Worm (Caenorhabditis elegans): Measurements from ENCODE around the gene srp-1.

- TF ChIP-seq nhr-237 (tag; optimal IDR thresholded peaks at IDR 0.05) (no peak), zag-1 (tag; optimal IDR thresholded peaks at IDR 0.05) (no peak), elt-1 (tag; optimal IDR thresholded peaks at IDR 0.05) (no peak), lsy-2 (tag; optimal IDR thresholded peaks at IDR 0.05) (peak in 1 of 2 experiments; percentile 87), blmp-1 (tag; optimal IDR thresholded peaks at IDR 0.05; ENCODE audit: insufficient read depth) (peak; percentile 73), lin-11 (tag; optimal IDR thresholded peaks at IDR 0.05) (no peak), nhr-11 (tag; optimal IDR thresholded peaks at IDR 0.05) (no peak)
Observed at ce11 chrV:723895-724352, 29.2 kb upstream of the srp-1 start, which contains the start of gene fbxb-72.

Measured in whole organism, L2 larva.